Worm (Caenorhabditis elegans) whole organism, L1 larva: ENCODE data around the gene srab-4.

ENCODE experiments used
- C16A3.4 ChIP-seq: fragments of 150-350 bp; optimal IDR thresholded peaks from 2 replicates; lab custom pipeline; 2014; ENCODE audit warnings: missing biosample characterization, missing genetic modification characterization
- C34B4.2 ChIP-seq: sonication (generic microtip); optimal IDR thresholded peaks from 2 replicates; lab custom pipeline; 2017; ENCODE audit warnings: mild to moderate bottlenecking, missing genetic modification characterization, missing compliant biosample characterization
- aly-2 ChIP-seq: fragments of 150-350 bp; optimal IDR thresholded peaks from 2 replicates; lab custom pipeline; 2014; ENCODE audit warnings: missing biosample characterization, missing genetic modification characterization
- ama-1 ChIP-seq: fragments of 150-350 bp; optimal IDR thresholded peaks from 2 replicates; lab custom pipeline; 2014
- ceh-63 ChIP-seq: fragments of 200-800 bp; sonication (Bioruptor generic); optimal IDR thresholded peaks from 2 replicates; lab custom pipeline; 2018; ENCODE audit warnings: mild to moderate bottlenecking, missing genetic modification characterization, missing compliant biosample characterization
- ceh-8 ChIP-seq: fragments of 200-800 bp; sonication (Bioruptor generic); optimal IDR thresholded peaks from 2 replicates; lab custom pipeline; 2018; ENCODE audit warnings: mild to moderate bottlenecking, missing genetic modification characterization, moderate library complexity, missing compliant biosample characterization
- dpl-1 ChIP-seq, 3 experiments: fragments of 150-350 bp in 2 of 3; sonication (generic microtip) in 1 of 3; optimal IDR thresholded peaks; 2 replicates each; lab custom pipeline; 2014 to 2017; ENCODE audit warnings: missing biosample characterization in 3 of 3, missing genetic modification characterization in 3 of 3, missing genetic modification reagents in 3 of 3
- dsc-1 ChIP-seq: sonication (generic microtip); optimal IDR thresholded peaks from 2 replicates; lab custom pipeline; 2016; ENCODE audit warnings: mild to moderate bottlenecking, missing genetic modification characterization, missing compliant biosample characterization
- efl-1 ChIP-seq, 4 experiments: fragments of 150-350 bp; optimal IDR thresholded peaks in 3 of 4; peaks in 1 of 4; 1 replicate in 1 of 4; 2 replicates in 3 of 4; lab custom pipeline; 2014; ENCODE audit warnings: missing biosample characterization in 2 of 4, missing genetic modification characterization in 2 of 4, missing genetic modification reagents in 2 of 4
- elt-2 ChIP-seq: sonication (generic microtip); optimal IDR thresholded peaks from 2 replicates; lab custom pipeline; 2016; ENCODE audit warnings: missing genetic modification characterization, mild to moderate bottlenecking, inconsistent platforms, missing compliant biosample characterization, missing genetic modification reagents
- fkh-8 ChIP-seq: sonication (generic microtip); optimal IDR thresholded peaks from 2 replicates; lab custom pipeline; 2016; ENCODE audit warnings: mild to moderate bottlenecking, missing genetic modification characterization, missing compliant biosample characterization
- fos-1 ChIP-seq: fragments of 150-350 bp; optimal IDR thresholded peaks from 2 replicates; lab custom pipeline; 2014; ENCODE audit warnings: missing biosample characterization, missing genetic modification characterization
- hlh-17 ChIP-seq: fragments of 200-800 bp; sonication (Bioruptor generic); optimal IDR thresholded peaks from 2 replicates; lab custom pipeline; 2018; ENCODE audit warnings: missing genetic modification characterization, mild to moderate bottlenecking, missing compliant biosample characterization, moderate library complexity, borderline replicate concordance
- hlh-4 ChIP-seq: sonication (generic microtip); optimal IDR thresholded peaks from 2 replicates; lab custom pipeline; 2016; ENCODE audit warnings: mild to moderate bottlenecking, missing genetic modification characterization, missing compliant biosample characterization
- hpl-2 ChIP-seq: fragments of 150-350 bp; optimal IDR thresholded peaks from 2 replicates; lab custom pipeline; 2014; ENCODE audit warnings: missing biosample characterization, missing genetic modification reagents, missing genetic modification characterization
- irx-1 ChIP-seq: sonication (generic microtip); optimal IDR thresholded peaks from 2 replicates; lab custom pipeline; 2016; ENCODE audit warnings: missing genetic modification characterization, missing compliant biosample characterization
- isw-1 ChIP-seq: fragments of 200-800 bp; sonication (Bioruptor generic); IDR thresholded peaks from 2 replicates; pipeline ENCODE4 v1.3.6; 2022; ENCODE audit warnings: missing genetic modification characterization, missing compliant biosample characterization
- jun-1 ChIP-seq: fragments of 150-350 bp; optimal IDR thresholded peaks from 2 replicates; lab custom pipeline; 2014; ENCODE audit warnings: missing biosample characterization, missing genetic modification reagents, missing genetic modification characterization
- lin-15B ChIP-seq: fragments of 150-350 bp; sonication (generic microtip); optimal IDR thresholded peaks from 3 replicates; lab custom pipeline; 2014; ENCODE audit warnings: missing biosample characterization, missing genetic modification characterization
- lin-39 ChIP-seq: fragments of 150-350 bp; optimal IDR thresholded peaks from 2 replicates; lab custom pipeline; 2014; ENCODE audit warnings: missing biosample characterization, missing genetic modification reagents, missing genetic modification characterization
- lsy-2 ChIP-seq, 2 experiments: fragments of 150-350 bp; optimal IDR thresholded peaks; 2 replicates each; lab custom pipeline; 2014; ENCODE audit warnings: missing biosample characterization in 2 of 2, missing genetic modification characterization in 2 of 2
- mab-9 ChIP-seq: fragments of 200-800 bp; sonication (Bioruptor generic); IDR thresholded peaks from 2 replicates; pipeline ENCODE4 v1.3.6; 2022; ENCODE audit warnings: missing genetic modification reagents, missing genetic modification characterization, missing compliant biosample characterization
- mdl-1 ChIP-seq, 2 experiments: fragments of 150-350 bp; optimal IDR thresholded peaks; 2 replicates each; lab custom pipeline; 2014 to 2017; ENCODE audit warnings: missing biosample characterization in 2 of 2, missing genetic modification characterization in 2 of 2, inconsistent platforms in 1 of 2
- mef-2 ChIP-seq: fragments of 150-350 bp; optimal IDR thresholded peaks from 2 replicates; lab custom pipeline; 2014; ENCODE audit warnings: missing biosample characterization, missing genetic modification characterization
- nhr-19 ChIP-seq: fragments of 200-800 bp; sonication (Bioruptor generic); conservative IDR thresholded peaks from 2 replicates; pipeline ENCODE4 v1.3.6; 2022; ENCODE audit warnings: missing genetic modification characterization, missing compliant biosample characterization
- nhr-237 ChIP-seq: fragments of 150-350 bp; optimal IDR thresholded peaks from 2 replicates; lab custom pipeline; 2014; ENCODE audit warnings: missing biosample characterization, missing genetic modification characterization
- nhr-76 ChIP-seq: sonication (generic microtip); optimal IDR thresholded peaks from 2 replicates; lab custom pipeline; 2017; ENCODE audit warnings: missing biosample characterization, missing genetic modification characterization
- nhr-77 ChIP-seq: fragments of 150-350 bp; optimal IDR thresholded peaks from 2 replicates; lab custom pipeline; 2014; ENCODE audit warnings: missing biosample characterization, missing genetic modification characterization
- nhr-84 ChIP-seq: sonication (generic microtip); optimal IDR thresholded peaks from 2 replicates; lab custom pipeline; 2017; ENCODE audit warnings: missing biosample characterization, missing genetic modification characterization
- nhr-85 ChIP-seq: sonication (generic microtip); peaks from one replicate; lab custom pipeline; 2016; ENCODE audit warnings: missing genetic modification characterization, inconsistent platforms, missing compliant biosample characterization
- pag-3 ChIP-seq: sonication (generic microtip); optimal IDR thresholded peaks from 2 replicates; lab custom pipeline; 2017; ENCODE audit warnings: missing genetic modification characterization, mild to moderate bottlenecking, missing compliant biosample characterization, antibody characterized with exemption, borderline replicate concordance; ENCODE audit not compliant: insufficient read depth
- pax-3 ChIP-seq: fragments of 200-800 bp; sonication (Bioruptor generic); optimal IDR thresholded peaks from 2 replicates; lab custom pipeline; 2018; ENCODE audit warnings: mild to moderate bottlenecking, missing genetic modification characterization, moderate library complexity, missing compliant biosample characterization
- pqm-1 ChIP-seq: sonication (generic microtip); optimal IDR thresholded peaks from 3 replicates; lab custom pipeline; 2017; ENCODE audit warnings: missing biosample characterization, missing genetic modification characterization
- snpc-4 ChIP-seq: fragments of 150-350 bp; optimal IDR thresholded peaks from 2 replicates; lab custom pipeline; 2014; ENCODE audit warnings: missing biosample characterization, missing genetic modification characterization
- sox-4 ChIP-seq: sonication (generic microtip); optimal IDR thresholded peaks from 2 replicates; lab custom pipeline; 2016; ENCODE audit warnings: missing genetic modification characterization, missing compliant biosample characterization
- tbx-2 ChIP-seq: sonication (generic microtip); optimal IDR thresholded peaks from 2 replicates; lab custom pipeline; 2016; ENCODE audit warnings: missing genetic modification characterization, missing compliant biosample characterization
- unc-130 ChIP-seq: fragments of 150-350 bp; optimal IDR thresholded peaks from 2 replicates; lab custom pipeline; 2017; ENCODE audit warnings: missing biosample characterization, missing genetic modification characterization, inconsistent platforms
- unc-62 ChIP-seq: fragments of 150-350 bp; optimal IDR thresholded peaks from 2 replicates; lab custom pipeline; 2014; ENCODE audit warnings: missing biosample characterization, missing genetic modification reagents, missing genetic modification characterization
- vab-15 ChIP-seq: sonication (generic microtip); optimal IDR thresholded peaks from 2 replicates; lab custom pipeline; 2017; ENCODE audit warnings: missing genotype, mild to moderate bottlenecking, missing genetic modification characterization, missing compliant biosample characterization
- zip-4 ChIP-seq: fragments of 200-800 bp; sonication (Bioruptor generic); optimal IDR thresholded peaks from 2 replicates; lab custom pipeline; 2018; ENCODE audit warnings: mild to moderate bottlenecking, missing genetic modification characterization, moderate library complexity, missing compliant biosample characterization

The srab-4 gene

DNA sequence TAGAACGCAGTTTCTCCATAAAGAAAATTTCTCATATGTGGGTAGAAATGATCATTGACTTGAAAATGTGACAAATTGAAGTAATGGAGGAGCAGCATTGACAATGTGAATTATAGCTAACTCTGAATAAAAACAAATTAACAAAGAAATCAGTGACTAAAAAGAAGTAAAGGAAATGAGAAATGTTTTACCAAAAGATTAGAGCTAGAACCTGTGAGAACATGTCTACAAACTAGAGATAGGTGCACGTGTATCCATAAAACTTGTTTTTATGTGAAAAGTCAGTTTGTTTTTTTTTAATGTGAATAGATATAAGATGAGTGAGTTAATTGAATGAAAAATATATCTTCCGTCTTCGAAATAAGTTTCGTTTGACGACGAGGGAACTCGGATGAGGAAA is 24.9 kb upstream of the srab-4 start, which contains the start of gene sre-12:
Gene sre-12 (minus strand): TSS at position 101 of the 400 bp plus-strand sequence.
- TF ChIP-seq pag-3 (tag; lab: Kevin White, UChicago) = no peak

DNA sequence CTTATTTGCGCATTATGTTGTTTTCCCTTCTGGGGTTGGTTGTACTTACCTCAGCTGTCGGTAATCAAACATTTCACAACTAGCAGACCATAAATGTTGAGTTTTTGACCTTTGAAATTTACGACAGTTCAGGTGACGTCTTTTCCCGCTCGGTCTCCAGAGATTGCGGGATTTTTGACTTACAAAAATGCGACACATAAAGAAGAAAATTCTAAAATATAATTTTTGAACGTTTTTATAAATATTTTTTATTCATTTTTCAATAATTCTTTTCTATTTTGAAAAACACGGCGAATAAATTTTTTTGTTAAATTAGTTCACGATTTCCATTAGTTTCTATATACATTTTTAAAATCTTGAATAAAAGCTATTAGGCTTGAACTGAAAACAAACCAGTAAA is 21.1 kb upstream of the srab-4 start, which contains the start of gene nhr-161:
Gene nhr-161 (minus strand): TSS at position 101 of the 400 bp plus-strand sequence.
- no peak for TF ChIP-seq pag-3 (tag; lab: Kevin White, UChicago)
- no peak for TF ChIP-seq fos-1 (tag; lab: Kevin White, UChicago)
- no peak for TF ChIP-seq sox-4 (tag; lab: Kevin White, UChicago)

DNA sequence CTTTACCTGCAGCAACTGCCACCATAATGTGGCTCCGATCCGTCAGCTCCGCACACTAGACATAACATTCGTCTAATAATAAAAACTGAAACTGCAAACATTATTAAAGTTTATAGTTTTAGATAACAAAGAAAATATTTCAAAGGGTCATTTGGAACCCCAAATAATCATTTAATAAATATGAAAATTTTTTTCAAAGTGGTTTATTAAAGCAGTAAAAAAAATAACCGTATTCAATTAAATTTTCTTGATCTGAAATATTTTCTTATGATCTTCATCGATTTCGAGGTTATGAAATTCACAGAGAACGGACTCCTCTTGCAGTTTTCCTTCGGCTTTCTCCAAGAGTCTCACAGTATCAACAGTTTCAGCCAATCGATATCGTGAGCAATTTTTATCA is 18.0 kb upstream of the srab-4 start, which contains the start of gene nhr-163:
Gene nhr-163 (minus strand): TSS at position 101 of the 400 bp plus-strand sequence.
- no peak for TF ChIP-seq ceh-8 (GFP tag; lab: Kevin White, UChicago)
- TF ChIP-seq irx-1 (tag; lab: Kevin White, UChicago) = no peak
- no peak for TF ChIP-seq isw-1 (GFP tag; lab: Robert Waterston, UW)
- TF ChIP-seq mab-9 (GFP tag; lab: Robert Waterston, UW) = no peak

DNA sequence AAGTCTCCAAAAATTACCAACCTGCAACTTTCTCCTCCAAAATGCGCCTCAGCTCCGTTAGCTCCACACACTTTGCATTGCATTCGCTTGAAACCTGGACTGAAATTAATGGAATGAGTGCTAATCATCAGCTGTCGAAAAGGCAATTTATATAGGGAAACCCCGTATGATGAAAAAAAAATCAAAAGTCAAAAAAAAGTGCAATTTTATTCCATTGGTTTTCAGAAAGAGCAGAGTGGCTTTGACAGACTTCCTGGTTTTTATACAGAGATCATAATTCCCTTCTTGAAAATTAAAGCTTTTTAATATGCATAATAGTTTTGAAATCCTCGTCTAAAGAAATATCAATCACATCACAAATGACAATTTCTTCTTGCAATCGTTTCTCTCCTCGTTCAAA is 16.3 kb upstream of the srab-4 start, which contains the start of gene nhr-139:
Gene nhr-139 (minus strand): TSS at position 101 of the 400 bp plus-strand sequence.
- TF ChIP-seq dsc-1 (tag; lab: Kevin White, UChicago) = no peak
- no peak for TF ChIP-seq nhr-237
- TF ChIP-seq elt-2 (tag; lab: Kevin White, UChicago) = no peak
- TF ChIP-seq mdl-1 (tag; optimal IDR thresholded peaks at IDR 0.05; lab: Kevin White, UChicago) = no peak
- no peak for TF ChIP-seq unc-130
- no peak for TF ChIP-seq nhr-19 (GFP tag; lab: Robert Waterston, UW)
- no peak for TF ChIP-seq unc-62 (GFP tag; lab: Kevin White, UChicago)
- no peak for TF ChIP-seq aly-2 (tag; lab: Kevin White, UChicago)
- no peak for TF ChIP-seq nhr-77 (tag; lab: Kevin White, UChicago)
- no peak for TF ChIP-seq pax-3
- TF ChIP-seq C34B4.2 (tag; lab: Kevin White, UChicago) = no peak
- no peak for TF ChIP-seq isw-1 (GFP tag; lab: Robert Waterston, UW)
- TF ChIP-seq C16A3.4 (tag; lab: Kevin White, UChicago) = no peak
- no peak for TF ChIP-seq nhr-76 (tag; lab: Kevin White, UChicago)
- TF ChIP-seq dpl-1 (GFP tag; optimal IDR thresholded peaks at IDR 0.05; lab: Kevin White, UChicago) = no peak
- TF ChIP-seq pqm-1 (tag; lab: Kevin White, UChicago) = no peak
- TF ChIP-seq mef-2 (tag; lab: Kevin White, UChicago) = no peak

DNA sequence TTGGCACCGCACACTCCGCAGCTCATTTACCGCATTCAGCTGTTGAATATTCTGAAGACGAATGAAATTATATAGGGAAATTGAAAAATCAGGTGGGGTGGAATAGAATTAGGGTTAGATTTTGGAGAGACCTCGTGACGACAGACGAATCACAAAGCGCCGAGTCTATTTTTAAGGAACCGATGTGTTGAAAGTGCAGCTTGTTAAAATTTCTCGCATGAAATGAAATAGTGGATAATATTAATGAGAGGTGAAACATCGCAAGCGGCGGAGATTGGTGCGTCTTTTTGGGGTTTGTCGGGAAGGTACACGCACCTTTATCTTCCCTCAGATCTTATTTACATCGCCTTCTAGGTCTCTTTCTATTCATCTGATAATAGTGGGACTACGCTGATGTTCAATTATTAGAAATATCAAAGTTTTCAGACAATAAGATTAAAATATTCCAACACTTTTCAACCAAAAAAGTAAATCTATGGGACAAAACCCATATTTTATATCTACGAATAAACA is 14.3 kb upstream of the srab-4 start, which contains the start of gene nhr-140:
Gene nhr-140 (minus strand): TSS at position 51 of the 513 bp plus-strand sequence.
- TF ChIP-seq tbx-2 (tag; lab: Kevin White, UChicago) = no peak
- TF ChIP-seq lin-15B (tag; lab: Kevin White, UChicago) = no peak
- TF ChIP-seq hlh-17 = no peak
- no peak for TF ChIP-seq C34B4.2 (tag; lab: Kevin White, UChicago)
- TF ChIP-seq lin-39 (tag; lab: Kevin White, UChicago) = no peak
- TF ChIP-seq mdl-1 (tag; optimal IDR thresholded peaks at IDR 0.05; lab: Kevin White, UChicago) = no peak
- no peak for TF ChIP-seq efl-1 (optimal IDR thresholded peaks at IDR 0.05; lab: Kevin White, UChicago)
- peak in 1 of 2 experiments; percentile 1 for TF ChIP-seq efl-1 (GFP tag; optimal IDR thresholded peaks at IDR 0.05 in 1 of 2; lab: Kevin White, UChicago)
- TF ChIP-seq vab-15 (tag; lab: Kevin White, UChicago) = no peak
- no peak for TF ChIP-seq hpl-2
- no peak for TF ChIP-seq nhr-84 (tag; lab: Kevin White, UChicago)
- TF ChIP-seq lsy-2 (tag; optimal IDR thresholded peaks at IDR 0.05; lab: Kevin White, UChicago) = no peak
- peak; percentile 21 for TF ChIP-seq fkh-8 (tag; lab: Kevin White, UChicago)
- no peak for TF ChIP-seq nhr-77 (tag; lab: Kevin White, UChicago)
- TF ChIP-seq ama-1 (lab: Kevin White, UChicago) = no peak
- peak; percentile 60 for TF ChIP-seq nhr-85 (tag; lab: Kevin White, UChicago)
- TF ChIP-seq zip-4 (GFP tag; lab: Kevin White, UChicago) = no peak
- no peak for TF ChIP-seq ceh-63
- TF ChIP-seq hlh-4 (tag; lab: Kevin White, UChicago) = no peak
- TF ChIP-seq jun-1 (tag; lab: Kevin White, UChicago) = no peak
- no peak for TF ChIP-seq snpc-4 (tag; lab: Kevin White, UChicago)
